Fruit fly (Drosophila melanogaster) whole organism, adult: ENCODE results near the gene jub.

Source experiments
- CG1620 ChIP-seq: fragments of 200-800 bp; sonication (Bioruptor generic); optimal IDR thresholded peaks from 2 replicates; lab custom pipeline; 2016; ENCODE audit warnings: missing biosample characterization, missing genetic modification characterization
- CG7101 ChIP-seq: fragments of 200-800 bp; sonication (Bioruptor generic); optimal IDR thresholded peaks from 2 replicates; lab custom pipeline; 2018; ENCODE audit warnings: missing biosample characterization, mild to moderate bottlenecking, missing genetic modification characterization, moderate library complexity
- Crg-1 ChIP-seq: fragments of 200-800 bp; sonication (Bioruptor generic); optimal IDR thresholded peaks from 2 replicates; lab custom pipeline; 2016; ENCODE audit warnings: missing biosample characterization, missing genetic modification characterization
- Mnt ChIP-seq: fragments of 200-800 bp; sonication (Bioruptor generic); optimal IDR thresholded peaks from 2 replicates; lab custom pipeline; 2016; ENCODE audit warnings: missing biosample characterization, mild to moderate bottlenecking, missing genetic modification characterization
- kay ChIP-seq: fragments of 200-800 bp; sonication (Bioruptor generic); peaks from one replicate; lab custom pipeline; 2016; ENCODE audit warnings: missing biosample characterization, missing genetic modification characterization, borderline replicate concordance
- ovo ChIP-seq: fragments of 200-800 bp; sonication (Bioruptor generic); optimal IDR thresholded peaks from 2 replicates; lab custom pipeline; 2016; ENCODE audit warnings: missing biosample characterization, missing genetic modification characterization
- tj ChIP-seq: fragments of 200-800 bp; sonication (Bioruptor generic); optimal IDR thresholded peaks from 3 replicates; lab custom pipeline; 2017; ENCODE audit warnings: missing biosample characterization, mild to moderate bottlenecking, missing genetic modification characterization, moderate library complexity

DNA sequence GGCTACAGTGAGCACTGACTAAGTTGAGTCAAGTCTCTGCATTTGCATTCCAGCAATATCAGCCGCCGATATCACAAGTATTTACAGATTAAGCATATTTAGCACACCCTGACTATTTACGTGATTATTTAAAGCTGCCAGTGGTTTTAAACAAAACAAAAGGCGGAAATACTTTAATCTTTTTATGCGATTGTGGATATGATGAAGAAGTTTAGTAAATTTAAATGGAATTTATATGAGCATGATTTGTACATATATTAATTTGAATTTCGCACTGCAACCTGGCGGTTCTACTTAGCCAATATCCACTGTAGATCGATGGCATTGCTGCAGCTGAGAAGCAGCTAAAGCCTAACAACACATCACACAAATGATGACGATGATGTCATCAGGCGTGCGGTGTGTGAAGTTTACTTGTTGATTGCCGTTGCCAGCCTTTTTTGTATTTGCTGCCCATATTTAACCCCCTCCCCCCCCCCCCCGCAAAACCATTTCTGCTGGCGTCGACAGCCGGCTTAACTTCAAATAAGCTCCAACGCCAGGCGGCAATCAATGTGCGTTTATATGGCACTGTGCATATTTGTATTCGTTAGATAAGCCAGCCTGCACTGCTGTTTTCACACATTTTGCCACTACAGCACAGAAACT, 14.5 kb downstream of the jub start:
- TF ChIP-seq tj (GFP tag; lab: Kevin White, UChicago) (peak; percentile 62), Crg-1 (GFP tag; lab: Kevin White, UChicago) (no peak), CG7101 (tag; lab: Kevin White, UChicago) (peak; percentile 52), CG1620 (GFP tag; lab: Kevin White, UChicago) (no peak), ovo (GFP tag; lab: Kevin White, UChicago) (peak; percentile 3), kay (GFP tag; lab: Kevin White, UChicago) (peak; percentile 55), Mnt (GFP tag; lab: Kevin White, UChicago) (no peak)
